Worm (Caenorhabditis elegans) whole organism, L3 larva: ENCODE data around the gene elo-1.

ENCODE experiments used
- ceh-82 ChIP-seq: fragments of 150-350 bp; optimal IDR thresholded peaks from 2 replicates; lab custom pipeline; 2014; ENCODE audit warnings: missing biosample characterization, missing genetic modification characterization
- elt-3 ChIP-seq, 3 experiments: fragments of 150-350 bp in 1 of 3; sonication (generic microtip) in 2 of 3; optimal IDR thresholded peaks; 2 replicates in 2 of 3; 4 replicates in 1 of 3; lab custom pipeline; 2014 to 2017; ENCODE audit warnings: missing biosample characterization in 3 of 3, missing genetic modification characterization in 3 of 3
- fkh-10 ChIP-seq: sonication (generic microtip); optimal IDR thresholded peaks from 2 replicates; lab custom pipeline; 2017; ENCODE audit warnings: missing biosample characterization, missing genetic modification reagents, missing genetic modification characterization
- jun-1 ChIP-seq: fragments of 150-350 bp; optimal IDR thresholded peaks from 2 replicates; lab custom pipeline; 2014; ENCODE audit warnings: missing biosample characterization, missing genetic modification reagents, missing genetic modification characterization
- mdl-1 ChIP-seq: fragments of 150-350 bp; optimal IDR thresholded peaks from 2 replicates; lab custom pipeline; 2014; ENCODE audit warnings: missing biosample characterization, missing genetic modification characterization
- nhr-12 ChIP-seq: fragments of 150-350 bp; optimal IDR thresholded peaks from 2 replicates; lab custom pipeline; 2014; ENCODE audit warnings: missing biosample characterization, missing genetic modification characterization
- nhr-28 ChIP-seq: fragments of 150-350 bp; optimal IDR thresholded peaks from 2 replicates; lab custom pipeline; 2014; ENCODE audit warnings: missing biosample characterization, missing genetic modification characterization
- skn-1 ChIP-seq: fragments of 150-350 bp; optimal IDR thresholded peaks from 2 replicates; lab custom pipeline; 2014; ENCODE audit warnings: missing biosample characterization, missing genetic modification characterization

ce11 chrIV:9530768-9531167 is 4.6 kb downstream of the elo-1 start:
- no peak for TF ChIP-seq ceh-82
- TF ChIP-seq mdl-1 (tag; lab: Kevin White, UChicago), result no peak
- TF ChIP-seq skn-1 (tag; lab: Kevin White, UChicago), result no peak
- no peak for TF ChIP-seq nhr-28 (tag; lab: Kevin White, UChicago)
- no peak for TF ChIP-seq jun-1 (tag; lab: Kevin White, UChicago)
- TF ChIP-seq fkh-10, result no peak
- TF ChIP-seq elt-3 (tag; optimal IDR thresholded peaks at IDR 0.05; lab: Kevin White, UChicago), result no peak
- TF ChIP-seq nhr-12 (tag; lab: Kevin White, UChicago), result no peak
